Fruit fly (Drosophila melanogaster) whole organism: ENCODE measurements around the gene His3.3A.

Source experiments
- Dll ChIP-seq: fragments of >200 bp; optimal IDR thresholded peaks from 2 replicates; lab custom pipeline; 2017
- EcR ChIP-seq, 2 experiments: fragments of >200 bp; optimal IDR thresholded peaks; 2 replicates each; lab custom pipeline; 2017; ENCODE audit warnings: missing biosample characterization in 2 of 2, missing genetic modification characterization in 2 of 2, missing genetic modification reagents in 2 of 2

DNA sequence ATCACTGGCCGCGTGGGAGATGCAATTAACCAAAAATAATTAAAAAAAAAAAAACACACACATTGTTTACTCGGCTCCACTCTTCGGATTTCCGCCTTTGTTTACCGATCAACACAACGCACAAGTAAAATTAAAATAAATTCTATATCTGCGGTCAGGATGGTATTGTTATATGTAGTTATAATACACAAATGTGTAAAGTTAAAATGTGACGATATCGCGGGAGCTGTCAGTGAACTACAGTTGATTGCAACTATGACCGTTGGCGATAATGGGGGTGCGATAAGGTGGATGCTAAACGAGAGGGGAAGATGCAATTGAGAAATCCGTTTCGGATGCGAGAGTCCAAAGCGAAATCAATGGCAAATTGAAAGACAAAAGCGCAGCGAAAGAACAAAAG, 48.5 kb upstream of the His3.3A start:
- TF ChIP-seq EcR (GFP tag; optimal IDR thresholded peaks at IDR 0.05; lab: Kevin White, UChicago) (no peak), Dll (lab: Kevin White, UChicago) (no peak)
